Fruit fly (Drosophila melanogaster) whole organism, embryonic: ENCODE measurements around the gene CG14356.

ENCODE experiments used
- B-H1 ChIP-seq: fragments of 200-800 bp; sonication (Bioruptor generic); IDR thresholded peaks from 3 replicates; pipeline ENCODE4 v1.3.6; 2022; ENCODE audit warnings: missing biosample characterization, missing genetic modification characterization
- B-H2 ChIP-seq: fragments of 200-800 bp; sonication (Bioruptor generic); optimal IDR thresholded peaks from 2 replicates; lab custom pipeline; 2018; ENCODE audit warnings: missing biosample characterization, mild to moderate bottlenecking, missing genetic modification characterization
- CG10274 ChIP-seq: fragments of 200-800 bp; sonication (Bioruptor generic); optimal IDR thresholded peaks from 3 replicates; lab custom pipeline; 2017; ENCODE audit warnings: missing biosample characterization, mild to moderate bottlenecking, missing genetic modification characterization
- CG10959 ChIP-seq: fragments of 200-800 bp; sonication (Bioruptor generic); IDR thresholded peaks from 2 replicates; pipeline ENCODE4 v1.3.6; 2022; ENCODE audit warnings: missing biosample characterization, missing genetic modification characterization
- CG11398 ChIP-seq: fragments of 200-800 bp; sonication (Bioruptor generic); optimal IDR thresholded peaks from 2 replicates; lab custom pipeline; 2016; ENCODE audit warnings: missing biosample characterization, missing genetic modification characterization
- CG12942 ChIP-seq: fragments of 200-800 bp; sonication (Bioruptor generic); optimal IDR thresholded peaks from 3 replicates; lab custom pipeline; 2016; ENCODE audit warnings: missing biosample characterization, missing genetic modification characterization
- CG14441 ChIP-seq: fragments of 200-800 bp; sonication (Bioruptor generic); IDR thresholded peaks from 2 replicates; pipeline ENCODE4 v1.3.6; 2022; ENCODE audit warnings: missing biosample characterization, missing genetic modification characterization
- CG14965 ChIP-seq: fragments of 200-800 bp; sonication (Bioruptor generic); optimal IDR thresholded peaks from 2 replicates; lab custom pipeline; 2016; ENCODE audit warnings: missing biosample characterization, missing genetic modification characterization, borderline replicate concordance
- CG16863 ChIP-seq: fragments of 200-800 bp; sonication (Bioruptor generic); optimal IDR thresholded peaks from 3 replicates; lab custom pipeline; 2016; ENCODE audit warnings: missing biosample characterization, missing genetic modification characterization
- CG17361 ChIP-seq: fragments of 200-800 bp; sonication (Bioruptor generic); IDR thresholded peaks from 3 replicates; pipeline ENCODE4 v1.3.6; 2022; ENCODE audit warnings: missing biosample characterization, missing genetic modification characterization
- CG17912 ChIP-seq: fragments of 200-800 bp; sonication (Bioruptor generic); optimal IDR thresholded peaks from 2 replicates; lab custom pipeline; 2018; ENCODE audit warnings: missing biosample characterization, mild to moderate bottlenecking, missing genetic modification characterization
- CG2120 ChIP-seq: fragments of 200-800 bp; sonication (Bioruptor generic); optimal IDR thresholded peaks from 3 replicates; lab custom pipeline; 2016; ENCODE audit warnings: missing biosample characterization, missing genetic modification characterization
- CG30431 ChIP-seq: fragments of 200-800 bp; sonication (Bioruptor generic); optimal IDR thresholded peaks from 2 replicates; lab custom pipeline; 2017; ENCODE audit warnings: missing biosample characterization, missing genetic modification characterization
- CG31224 ChIP-seq: fragments of 200-800 bp; sonication (Bioruptor generic); IDR thresholded peaks from 2 replicates; pipeline ENCODE4 v1.3.6; 2022; ENCODE audit warnings: missing biosample characterization, missing genetic modification characterization
- CG3163 ChIP-seq: fragments of 200-800 bp; sonication (Bioruptor generic); optimal IDR thresholded peaks from 3 replicates; lab custom pipeline; 2016; ENCODE audit warnings: missing biosample characterization, missing genetic modification characterization
- CG3407 ChIP-seq: fragments of 200-800 bp; sonication (Bioruptor generic); optimal IDR thresholded peaks from 2 replicates; lab custom pipeline; 2018; ENCODE audit warnings: missing biosample characterization, mild to moderate bottlenecking, missing genetic modification characterization
- CG42726 ChIP-seq: fragments of 200-800 bp; sonication (Bioruptor generic); IDR thresholded peaks from 2 replicates; pipeline ENCODE4 v1.3.6; 2022; ENCODE audit warnings: missing biosample characterization, missing genetic modification characterization; ENCODE audit not compliant: partially characterized antibody
- CG7839 ChIP-seq: fragments of 200-800 bp; sonication (Bioruptor generic); optimal IDR thresholded peaks from 3 replicates; lab custom pipeline; 2018; ENCODE audit warnings: missing biosample characterization, mild to moderate bottlenecking, missing genetic modification characterization, moderate library complexity
- CG8924 ChIP-seq: fragments of 200-800 bp; optimal IDR thresholded peaks from 3 replicates; lab custom pipeline; 2019; ENCODE audit warnings: missing biosample characterization, mild to moderate bottlenecking, missing genetic modification characterization, moderate library complexity
- CG9797 ChIP-seq: fragments of 200-800 bp; sonication (Bioruptor generic); optimal IDR thresholded peaks from 3 replicates; lab custom pipeline; 2018; ENCODE audit warnings: missing biosample characterization, mild to moderate bottlenecking, missing genetic modification characterization
- CG9817 ChIP-seq: fragments of 200-800 bp; sonication (Bioruptor generic); optimal IDR thresholded peaks from 2 replicates; lab custom pipeline; 2018; ENCODE audit warnings: missing biosample characterization, mild to moderate bottlenecking, missing genetic modification characterization, moderate library complexity
- CTCF ChIP-seq: fragments of 200-800 bp; sonication (Bioruptor generic); optimal IDR thresholded peaks from 2 replicates; lab custom pipeline; 2017; ENCODE audit warnings: missing biosample characterization, mild to moderate bottlenecking, missing genetic modification characterization, moderate library complexity
- Camta ChIP-seq: fragments of 200-800 bp; sonication (Bioruptor generic); optimal IDR thresholded peaks from 2 replicates; lab custom pipeline; 2016; ENCODE audit warnings: missing biosample characterization, missing genetic modification characterization
- Dll ChIP-seq: fragments of 200-800 bp; sonication (Bioruptor generic); IDR thresholded peaks from 4 replicates; pipeline ENCODE4 v1.3.6; 2022; ENCODE audit warnings: missing biosample characterization, missing genetic modification characterization; ENCODE audit not compliant: partially characterized antibody
- Elba2 ChIP-seq: fragments of 200-800 bp; sonication (Bioruptor generic); optimal IDR thresholded peaks from 3 replicates; lab custom pipeline; 2016; ENCODE audit warnings: missing biosample characterization, missing genetic modification characterization
- HmgD ChIP-seq: fragments of 200-800 bp; sonication (Bioruptor generic); optimal IDR thresholded peaks from 3 replicates; lab custom pipeline; 2016; ENCODE audit warnings: missing biosample characterization, missing genetic modification characterization
- Hr3 ChIP-seq: fragments of 200-800 bp; sonication (Bioruptor generic); optimal IDR thresholded peaks from 3 replicates; lab custom pipeline; 2016; ENCODE audit warnings: missing biosample characterization, missing genetic modification characterization
- Lim3 ChIP-seq: fragments of 200-800 bp; sonication (Bioruptor generic); IDR thresholded peaks from 2 replicates; pipeline ENCODE4 v1.3.6; 2022; ENCODE audit warnings: missing biosample characterization, missing genetic modification characterization
- Myb ChIP-seq: fragments of 200-800 bp; sonication (Bioruptor generic); optimal IDR thresholded peaks from 2 replicates; lab custom pipeline; 2016; ENCODE audit warnings: missing biosample characterization, missing genetic modification characterization
- NK7.1 ChIP-seq: fragments of 200-800 bp; sonication (Bioruptor generic); optimal IDR thresholded peaks from 3 replicates; lab custom pipeline; 2016; ENCODE audit warnings: missing biosample characterization, missing genetic modification characterization
- Rx ChIP-seq: fragments of 200-800 bp; sonication (Bioruptor generic); IDR thresholded peaks from 2 replicates; pipeline ENCODE4 v1.3.6; 2022; ENCODE audit warnings: missing biosample characterization, missing genetic modification characterization
- br ChIP-seq: fragments of >200 bp; optimal IDR thresholded peaks from 2 replicates; lab custom pipeline; 2017
- crp ChIP-seq, 2 experiments: fragments of 200-800 bp; sonication (Bioruptor generic); optimal IDR thresholded peaks; 2 replicates in 1 of 2; 3 replicates in 1 of 2; lab custom pipeline; 2017; ENCODE audit warnings: missing biosample characterization in 2 of 2, missing genetic modification characterization in 2 of 2, mild to moderate bottlenecking in 1 of 2, moderate library complexity in 1 of 2
- gfzf ChIP-seq: fragments of 200-800 bp; sonication (Bioruptor generic); optimal IDR thresholded peaks from 2 replicates; lab custom pipeline; 2016; ENCODE audit warnings: missing biosample characterization, mild to moderate bottlenecking, missing genetic modification characterization, moderate library complexity
- grn ChIP-seq: fragments of 200-800 bp; sonication (Bioruptor generic); optimal IDR thresholded peaks from 3 replicates; lab custom pipeline; 2017; ENCODE audit warnings: missing biosample characterization, missing genetic modification characterization
- gsb ChIP-seq: fragments of 200-800 bp; sonication (Bioruptor generic); IDR thresholded peaks from 2 replicates; pipeline ENCODE4 v1.3.6; 2022; ENCODE audit warnings: missing biosample characterization, missing genetic modification characterization
- hb ChIP-seq: fragments of 200-800 bp; sonication (Bioruptor generic); IDR thresholded peaks from 3 replicates; pipeline ENCODE4 v1.3.6; 2022; ENCODE audit warnings: missing biosample characterization, missing genetic modification characterization; ENCODE audit not compliant: partially characterized antibody
- her ChIP-seq: fragments of 200-800 bp; sonication (Bioruptor generic); optimal IDR thresholded peaks from 2 replicates; lab custom pipeline; 2016; ENCODE audit warnings: missing biosample characterization, missing genetic modification characterization
- ind ChIP-seq: fragments of 200-800 bp; sonication (Bioruptor generic); optimal IDR thresholded peaks from 3 replicates; lab custom pipeline; 2016; ENCODE audit warnings: missing biosample characterization, missing genetic modification characterization
- lab ChIP-seq: fragments of 200-800 bp; sonication (Bioruptor generic); optimal IDR thresholded peaks from 3 replicates; lab custom pipeline; 2017; ENCODE audit warnings: missing biosample characterization, missing genetic modification characterization, mild to moderate bottlenecking, moderate library complexity, missing genetic modification reagents
- lilli ChIP-seq: fragments of 200-800 bp; sonication (Bioruptor generic); optimal IDR thresholded peaks from 3 replicates; lab custom pipeline; 2016; ENCODE audit warnings: missing biosample characterization, missing genetic modification characterization
- nom ChIP-seq: fragments of 200-800 bp; sonication (Bioruptor generic); optimal IDR thresholded peaks from 2 replicates; lab custom pipeline; 2017; ENCODE audit warnings: missing biosample characterization, missing genetic modification characterization, mild to moderate bottlenecking, moderate library complexity, missing genetic modification reagents
- pnt ChIP-seq: fragments of 200-800 bp; sonication (Bioruptor generic); optimal IDR thresholded peaks from 3 replicates; lab custom pipeline; 2016; ENCODE audit warnings: missing biosample characterization, missing genetic modification characterization
- pzg ChIP-seq: fragments of 200-800 bp; sonication (Bioruptor generic); optimal IDR thresholded peaks from 3 replicates; lab custom pipeline; 2018; ENCODE audit warnings: missing biosample characterization, mild to moderate bottlenecking, missing genetic modification characterization, moderate library complexity
- rib ChIP-seq: fragments of 200-800 bp; sonication (Bioruptor generic); IDR thresholded peaks from 2 replicates; pipeline ENCODE4 v1.3.6; 2022; ENCODE audit warnings: missing biosample characterization, missing genetic modification characterization
- schlank ChIP-seq: fragments of 200-800 bp; sonication (Bioruptor generic); optimal IDR thresholded peaks from 2 replicates; lab custom pipeline; 2018; ENCODE audit warnings: missing biosample characterization, mild to moderate bottlenecking, missing genetic modification characterization
- slbo ChIP-seq: fragments of 200-800 bp; sonication (Bioruptor generic); IDR thresholded peaks from 2 replicates; pipeline ENCODE4 v1.3.6; 2022; ENCODE audit warnings: missing biosample characterization, missing genetic modification characterization
- sna ChIP-seq: fragments of 200-800 bp; sonication (Bioruptor generic); IDR thresholded peaks from 2 replicates; pipeline ENCODE4 v1.3.6; 2022; ENCODE audit warnings: missing biosample characterization, missing genetic modification characterization; ENCODE audit not compliant: partially characterized antibody
- wdn ChIP-seq: fragments of 200-800 bp; sonication (Bioruptor generic); IDR thresholded peaks from 2 replicates; pipeline ENCODE4 v1.3.6; 2022; ENCODE audit warnings: missing biosample characterization, missing genetic modification characterization
- zen ChIP-seq: fragments of 200-800 bp; sonication (Bioruptor generic); optimal IDR thresholded peaks from 3 replicates; lab custom pipeline; 2018; ENCODE audit warnings: missing biosample characterization, mild to moderate bottlenecking, missing genetic modification characterization, moderate library complexity

Gene CG14356

DNA sequence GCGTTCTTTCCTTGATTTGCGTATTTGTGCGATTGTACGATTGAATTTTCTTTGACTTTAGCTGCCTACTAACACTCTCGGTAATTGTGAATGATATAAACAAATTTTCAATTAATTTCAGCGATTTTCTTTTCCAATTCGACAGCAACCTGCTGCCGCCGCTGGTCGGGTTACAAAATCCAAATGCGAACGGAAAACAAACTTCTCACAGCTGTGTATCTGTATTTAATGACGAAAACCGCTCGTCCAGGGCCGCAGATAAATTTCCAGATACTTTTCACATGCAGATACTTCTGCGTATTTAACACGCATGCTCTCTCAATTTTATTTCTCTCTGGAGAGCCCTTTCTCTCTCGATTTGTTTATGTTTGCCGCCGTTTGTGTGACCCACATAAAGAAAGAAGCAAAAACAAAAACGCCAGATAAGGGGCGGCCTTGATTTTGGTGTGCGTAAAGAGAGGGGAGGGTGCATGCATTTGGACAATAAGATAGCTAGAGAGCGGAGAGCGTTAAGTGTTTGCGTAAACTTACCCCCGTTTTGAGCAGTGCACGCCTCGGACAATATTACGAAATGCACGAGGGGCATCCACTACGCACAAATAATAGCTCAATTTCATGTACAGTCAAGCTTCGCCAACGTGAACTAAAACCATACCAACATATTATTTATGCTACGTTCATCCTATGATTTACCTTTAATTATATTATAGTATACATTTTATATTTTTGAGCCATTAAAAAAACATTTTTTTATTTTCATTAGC is 23.5 kb downstream of the CG14356 start, which contains the start of gene CG12402 (continued):
- peak; percentile 89 for TF ChIP-seq B-H1 (GFP tag; lab: Robert Waterston, UW)
- TF ChIP-seq schlank (tag; lab: Kevin White, UChicago): peak; percentile 12
- TF ChIP-seq CG2120 (GFP tag; lab: Kevin White, UChicago): peak; percentile 67
- TF ChIP-seq ind (GFP tag; lab: Kevin White, UChicago): peak; percentile 82
- TF ChIP-seq Myb (GFP tag; lab: Kevin White, UChicago): peak; percentile 24
- no peak for TF ChIP-seq gfzf (GFP tag; lab: Kevin White, UChicago)
- no peak for TF ChIP-seq crp (GFP tag; optimal IDR thresholded peaks at IDR 0.05; lab: Kevin White, UChicago)
- TF ChIP-seq rib (GFP tag; lab: Robert Waterston, UW): peak; percentile 85; the same call in 1 of the 2 replicates
- TF ChIP-seq Dll (GFP tag; lab: Robert Waterston, UW): peak; percentile 67; the same call in 3 of the 4 replicates
- no peak for TF ChIP-seq hb (GFP tag; lab: Robert Waterston, UW)
- TF ChIP-seq CG31224 (GFP tag; lab: Robert Waterston, UW): peak; percentile 56
- peak; percentile 57; the same call in 1 of the 2 replicates for TF ChIP-seq wdn (GFP tag; lab: Robert Waterston, UW)
- peak; percentile 80 for TF ChIP-seq slbo (GFP tag; lab: Robert Waterston, UW)
- TF ChIP-seq Elba2: peak; percentile 88
- peak; percentile 65 for TF ChIP-seq CG9817
- peak; percentile 46 for TF ChIP-seq Camta (GFP tag; lab: Kevin White, UChicago)
- TF ChIP-seq CG10274 (GFP tag; lab: Kevin White, UChicago): peak; percentile 48
- TF ChIP-seq CG11398: no peak
- peak; percentile 79 for TF ChIP-seq grn (GFP tag; lab: Kevin White, UChicago)
- TF ChIP-seq CG7839 (tag; lab: Kevin White, UChicago): peak; percentile 89
- TF ChIP-seq NK7.1: peak; percentile 11
- peak; percentile 19; the same call in 1 of the 2 replicates for TF ChIP-seq sna (GFP tag; lab: Robert Waterston, UW)
- peak; percentile 51 for TF ChIP-seq zen (tag; lab: Kevin White, UChicago)
- TF ChIP-seq CTCF (GFP tag; lab: Kevin White, UChicago): peak; percentile 32
- peak; percentile 10 for TF ChIP-seq B-H2 (GFP tag; lab: Kevin White, UChicago)
- peak; percentile 69 for TF ChIP-seq lilli (GFP tag; lab: Kevin White, UChicago)
- no peak for TF ChIP-seq CG14965
- TF ChIP-seq HmgD (GFP tag; lab: Kevin White, UChicago): peak; percentile 45
- no peak for TF ChIP-seq nom (GFP tag; lab: Kevin White, UChicago)
- peak; percentile 89 for TF ChIP-seq CG14441
- peak; percentile 61 for TF ChIP-seq CG10959 (GFP tag; lab: Robert Waterston, UW)
- no peak for TF ChIP-seq pzg (GFP tag; lab: Kevin White, UChicago)
- TF ChIP-seq br: no peak
- peak; percentile 55 for TF ChIP-seq CG3163 (GFP tag; lab: Kevin White, UChicago)
- peak; percentile 63 for TF ChIP-seq CG30431 (GFP tag; lab: Kevin White, UChicago)
- TF ChIP-seq gsb: peak; percentile 81
- no peak for TF ChIP-seq CG42726 (GFP tag; lab: Robert Waterston, UW)
- peak; percentile 72 for TF ChIP-seq her (GFP tag; lab: Kevin White, UChicago)
- TF ChIP-seq CG3407: peak; percentile 66
- TF ChIP-seq pnt (GFP tag; lab: Kevin White, UChicago): peak; percentile 49
- TF ChIP-seq CG9797 (GFP tag; lab: Kevin White, UChicago): peak; percentile 11
- peak; percentile 34; the same call in 1 of the 2 replicates for TF ChIP-seq Lim3 (GFP tag; lab: Robert Waterston, UW)
- peak; percentile 89 for TF ChIP-seq lab (GFP tag; lab: Kevin White, UChicago)
- peak; percentile 9 for TF ChIP-seq CG17912
- TF ChIP-seq CG16863 (GFP tag; lab: Kevin White, UChicago): peak; percentile 71
- TF ChIP-seq CG17361 (GFP tag; lab: Robert Waterston, UW): peak; percentile 89
- TF ChIP-seq Rx (GFP tag; lab: Robert Waterston, UW): peak; percentile 74
- peak; percentile 91 for TF ChIP-seq Hr3
- TF ChIP-seq CG12942 (GFP tag; lab: Kevin White, UChicago): peak; percentile 55
- TF ChIP-seq CG8924 (tag; lab: Kevin White, UChicago): peak; percentile 86
